Fruit fly (Drosophila melanogaster): ENCODE results near the gene Tbcc.

The Tbcc gene

dm6 chr2L:4185269-4186024, 2.1 kb downstream of the Tbcc start:
- TF ChIP-seq noc (tag; optimal IDR thresholded peaks at IDR 0.05): no peak

- no peak for TF ChIP-seq noc (tag; optimal IDR thresholded peaks at IDR 0.05)
Observed at dm6 chr2L:4179960-4180359, 7.6 kb downstream of the Tbcc start.

dm6 chr2L:4179386-4179785, 8.2 kb downstream of the Tbcc start:
- TF ChIP-seq noc (tag; optimal IDR thresholded peaks at IDR 0.05): no peak

dm6 chr2L:4166034-4166433, 21.6 kb downstream of the Tbcc start, which contains the start of gene Or24a:
Gene Or24a (minus strand): TSS chr2L:4166134.
- TF ChIP-seq noc (tag; optimal IDR thresholded peaks at IDR 0.05): no peak

- TF ChIP-seq noc (tag; optimal IDR thresholded peaks at IDR 0.05): no peak
Observed at dm6 chr2L:4148979-4149378, 38.6 kb downstream of the Tbcc start, which contains the start of gene CG2955. Gene CG2955 (plus strand): TSS chr2L:4149279.

dm6 chr2L:4146317-4146716, 41.3 kb downstream of the Tbcc start:
- no peak for TF ChIP-seq noc (tag; optimal IDR thresholded peaks at IDR 0.05)

Data from whole organism, larva.